Fruit fly (Drosophila melanogaster) whole organism, adult: ENCODE data around the gene Mlp84B.

Experiments
- CG11617 ChIP-seq: fragments of 200-800 bp; sonication (Bioruptor generic); optimal IDR thresholded peaks from 2 replicates; lab custom pipeline; 2017; ENCODE audit warnings: mild to moderate bottlenecking, missing biosample characterization, missing genetic modification reagents, missing genetic modification characterization
- CG33017 ChIP-seq: fragments of 200-800 bp; sonication (Bioruptor generic); optimal IDR thresholded peaks from 2 replicates; lab custom pipeline; 2018; ENCODE audit warnings: missing biosample characterization, mild to moderate bottlenecking, missing genetic modification characterization, moderate library complexity
- CG5204 ChIP-seq: fragments of 200-800 bp; sonication (Bioruptor generic); optimal IDR thresholded peaks from 2 replicates; lab custom pipeline; 2016; ENCODE audit warnings: missing biosample characterization, missing genetic modification characterization
- Crg-1 ChIP-seq: fragments of 200-800 bp; sonication (Bioruptor generic); optimal IDR thresholded peaks from 2 replicates; lab custom pipeline; 2016; ENCODE audit warnings: missing biosample characterization, missing genetic modification characterization
- cic ChIP-seq: fragments of 200-800 bp; sonication (Bioruptor generic); optimal IDR thresholded peaks from 2 replicates; lab custom pipeline; 2017; ENCODE audit warnings: missing biosample characterization, mild to moderate bottlenecking, missing genetic modification characterization, moderate library complexity
- tj ChIP-seq: fragments of 200-800 bp; sonication (Bioruptor generic); optimal IDR thresholded peaks from 3 replicates; lab custom pipeline; 2017; ENCODE audit warnings: missing biosample characterization, mild to moderate bottlenecking, missing genetic modification characterization, moderate library complexity

- no peak for TF ChIP-seq CG5204 (GFP tag; lab: Kevin White, UChicago)
- TF ChIP-seq CG11617 (GFP tag; lab: Kevin White, UChicago), result peak; percentile 17
- TF ChIP-seq CG33017 (tag; lab: Kevin White, UChicago), result no peak
- TF ChIP-seq Crg-1 (GFP tag; lab: Kevin White, UChicago), result no peak
- TF ChIP-seq tj (GFP tag; lab: Kevin White, UChicago), result peak; percentile 3
- peak; percentile 3 for TF ChIP-seq cic (GFP tag; lab: Kevin White, UChicago)
Measured at dm6 chr3R:7081972-7082371, 35.6 kb downstream of the Mlp84B start, which contains the start of gene Dpck.
